Fruit fly (Drosophila melanogaster) whole organism, embryonic: ENCODE measurements around the gene kirre.

Experiments
- ATbp ChIP-seq: fragments of 200-800 bp; sonication (Bioruptor generic); optimal IDR thresholded peaks from 2 replicates; lab custom pipeline; 2017; ENCODE audit warnings: missing biosample characterization, mild to moderate bottlenecking, missing genetic modification characterization, missing genetic modification reagents
- Asciz ChIP-seq: fragments of 200-800 bp; sonication (Bioruptor generic); optimal IDR thresholded peaks from 2 replicates; lab custom pipeline; 2017; ENCODE audit warnings: missing biosample characterization, mild to moderate bottlenecking, missing genetic modification characterization, missing genetic modification reagents
- Awh ChIP-seq: fragments of 200-800 bp; sonication (Bioruptor generic); IDR thresholded peaks from 2 replicates; pipeline ENCODE4, ENCODE4 v1.3.6; 2022; ENCODE audit warnings: missing biosample characterization, missing genetic modification characterization
- BtbVII ChIP-seq: fragments of 200-800 bp; sonication (Bioruptor generic); optimal IDR thresholded peaks from 3 replicates; lab custom pipeline; 2017; ENCODE audit warnings: missing biosample characterization, mild to moderate bottlenecking, missing genetic modification characterization
- CG10209 ChIP-seq: fragments of 200-800 bp; sonication (Bioruptor generic); optimal IDR thresholded peaks from 3 replicates; lab custom pipeline; 2017; ENCODE audit warnings: missing biosample characterization, mild to moderate bottlenecking, missing genetic modification characterization, missing genetic modification reagents
- CG10321 ChIP-seq: fragments of 200-800 bp; sonication (Bioruptor generic); IDR thresholded peaks from 2 replicates; pipeline ENCODE4 v1.3.6; 2022; ENCODE audit warnings: missing biosample characterization, missing genetic modification characterization
- CG11085 ChIP-seq: fragments of 200-800 bp; sonication (Bioruptor generic); IDR thresholded peaks from 2 replicates; pipeline ENCODE4 v1.3.6; 2022; ENCODE audit warnings: missing biosample characterization, missing genetic modification characterization
- CG11093 ChIP-seq: fragments of 200-800 bp; sonication (Bioruptor generic); IDR thresholded peaks from 3 replicates; pipeline ENCODE4 v1.3.6; 2022; ENCODE audit warnings: missing biosample characterization, missing genetic modification characterization
- CG11398 ChIP-seq: fragments of 200-800 bp; sonication (Bioruptor generic); optimal IDR thresholded peaks from 2 replicates; lab custom pipeline; 2016; ENCODE audit warnings: missing biosample characterization, missing genetic modification characterization
- CG12071 ChIP-seq: fragments of 200-800 bp; sonication (Bioruptor generic); optimal IDR thresholded peaks from 3 replicates; lab custom pipeline; 2018; ENCODE audit warnings: missing biosample characterization, mild to moderate bottlenecking, missing genetic modification characterization
- CG12155 ChIP-seq: fragments of 200-800 bp; sonication (Bioruptor generic); optimal IDR thresholded peaks from 3 replicates; lab custom pipeline; 2016; ENCODE audit warnings: missing biosample characterization, missing genetic modification characterization
- CG1233 ChIP-seq: fragments of 200-800 bp; sonication (Bioruptor generic); optimal IDR thresholded peaks from 4 replicates; lab custom pipeline; 2018; ENCODE audit warnings: missing biosample characterization, mild to moderate bottlenecking, missing genetic modification characterization
- CG14050 ChIP-seq: fragments of 200-800 bp; sonication (Bioruptor generic); IDR thresholded peaks from 3 replicates; pipeline ENCODE4 v1.3.6; 2022; ENCODE audit warnings: missing biosample characterization, missing genetic modification characterization
- CG1529 ChIP-seq: fragments of 200-800 bp; sonication (Bioruptor generic); optimal IDR thresholded peaks from 3 replicates; lab custom pipeline; 2018; ENCODE audit warnings: missing biosample characterization, missing genetic modification characterization
- CG15514 ChIP-seq: fragments of 200-800 bp; sonication (Bioruptor generic); optimal IDR thresholded peaks from 3 replicates; lab custom pipeline; 2017; ENCODE audit warnings: missing biosample characterization, missing genetic modification characterization, mild to moderate bottlenecking, moderate library complexity, missing genetic modification reagents
- CG17829 ChIP-seq: fragments of 200-800 bp; optimal IDR thresholded peaks from 2 replicates; lab custom pipeline; 2019; ENCODE audit warnings: missing biosample characterization, mild to moderate bottlenecking, missing genetic modification characterization, moderate library complexity
- CG2678 ChIP-seq: fragments of 200-800 bp; sonication (Bioruptor generic); optimal IDR thresholded peaks from 3 replicates; lab custom pipeline; 2019; ENCODE audit warnings: missing biosample characterization, mild to moderate bottlenecking, missing genetic modification characterization, moderate library complexity
- CG32772 ChIP-seq: fragments of 200-800 bp; sonication (Bioruptor generic); IDR thresholded peaks from 2 replicates; pipeline ENCODE4 v1.3.6; 2022; ENCODE audit warnings: missing biosample characterization, missing genetic modification characterization
- CG34224 ChIP-seq: fragments of 200-800 bp; sonication (Bioruptor generic); IDR thresholded peaks from 3 replicates; pipeline ENCODE4 v1.3.6; 2022; ENCODE audit warnings: missing biosample characterization, missing genetic modification characterization; ENCODE audit not compliant: partially characterized antibody
- CG34376 ChIP-seq: fragments of 200-800 bp; sonication (Bioruptor generic); optimal IDR thresholded peaks from 2 replicates; lab custom pipeline; 2018; ENCODE audit warnings: missing biosample characterization, mild to moderate bottlenecking, missing genetic modification characterization
- CG8765 ChIP-seq: fragments of 200-800 bp; sonication (Bioruptor generic); IDR thresholded peaks from 2 replicates; pipeline ENCODE4 v1.3.6; 2022; ENCODE audit warnings: missing biosample characterization, missing genetic modification characterization
- CoRest ChIP-seq: fragments of 200-800 bp; sonication (Bioruptor generic); optimal IDR thresholded peaks from 3 replicates; lab custom pipeline; 2018; ENCODE audit warnings: missing biosample characterization, mild to moderate bottlenecking, missing genetic modification characterization, moderate library complexity
- Dfd ChIP-seq, 2 experiments: fragments of >200 bp; optimal IDR thresholded peaks; 2 replicates each; lab custom pipeline; 2017; ENCODE audit warnings: missing biosample characterization in 2 of 2, missing genetic modification characterization in 2 of 2
- E2f1 ChIP-seq: fragments of 200-800 bp; sonication (Bioruptor generic); IDR thresholded peaks from 2 replicates; pipeline ENCODE4 v1.3.6; 2022; ENCODE audit warnings: missing biosample characterization, missing genetic modification characterization
- Ets97D ChIP-seq: fragments of 200-800 bp; sonication (Bioruptor generic); optimal IDR thresholded peaks from 3 replicates; lab custom pipeline; 2016; ENCODE audit warnings: missing biosample characterization, missing genetic modification characterization
- GATAe ChIP-seq: fragments of 200-800 bp; sonication (Bioruptor generic); conservative IDR thresholded peaks from 2 replicates; pipeline ENCODE4 v1.3.6; 2022; ENCODE audit warnings: missing biosample characterization, missing genetic modification characterization
- Hr3 ChIP-seq: fragments of 200-800 bp; sonication (Bioruptor generic); optimal IDR thresholded peaks from 3 replicates; lab custom pipeline; 2016; ENCODE audit warnings: missing biosample characterization, missing genetic modification characterization
- Lim3 ChIP-seq: fragments of 200-800 bp; sonication (Bioruptor generic); IDR thresholded peaks from 2 replicates; pipeline ENCODE4 v1.3.6; 2022; ENCODE audit warnings: missing biosample characterization, missing genetic modification characterization
- MTF-1 ChIP-seq: fragments of 200-800 bp; sonication (Bioruptor generic); optimal IDR thresholded peaks from 2 replicates; lab custom pipeline; 2018; ENCODE audit warnings: missing biosample characterization, mild to moderate bottlenecking, missing genetic modification characterization, borderline replicate concordance
- NK7.1 ChIP-seq: fragments of 200-800 bp; sonication (Bioruptor generic); optimal IDR thresholded peaks from 3 replicates; lab custom pipeline; 2016; ENCODE audit warnings: missing biosample characterization, missing genetic modification characterization
- Nf-YC ChIP-seq: fragments of 200-800 bp; optimal IDR thresholded peaks from 3 replicates; lab custom pipeline; 2019; ENCODE audit warnings: missing biosample characterization, mild to moderate bottlenecking, missing genetic modification characterization, moderate library complexity
- Ptx1 ChIP-seq: fragments of 200-800 bp; sonication (Bioruptor generic); IDR thresholded peaks from 2 replicates; pipeline ENCODE4 v1.3.6; 2022; ENCODE audit warnings: missing biosample characterization, missing genetic modification characterization
- Rx ChIP-seq: fragments of 200-800 bp; sonication (Bioruptor generic); IDR thresholded peaks from 2 replicates; pipeline ENCODE4 v1.3.6; 2022; ENCODE audit warnings: missing biosample characterization, missing genetic modification characterization
- Taf1 ChIP-seq: fragments of 200-800 bp; sonication (Bioruptor generic); IDR thresholded peaks from 2 replicates; pipeline ENCODE4 v1.3.6; 2022; ENCODE audit warnings: missing biosample characterization, missing genetic modification characterization
- Trl ChIP-seq, 3 experiments: fragments of >200 bp in 2 of 3; fragments of 200-800 bp in 1 of 3; sonication (Bioruptor generic) in 1 of 3; optimal IDR thresholded peaks; 2 replicates in 1 of 3; 3 replicates in 2 of 3; lab custom pipeline; 2016 to 2017; ENCODE audit warnings: missing biosample characterization in 1 of 3, missing genetic modification characterization in 1 of 3
- Usf ChIP-seq: fragments of 200-800 bp; sonication (Bioruptor generic); optimal IDR thresholded peaks from 2 replicates; lab custom pipeline; 2017; ENCODE audit warnings: missing genotype, missing biosample characterization, missing genetic modification characterization
- Vsx1 ChIP-seq: fragments of 200-800 bp; sonication (Bioruptor generic); optimal IDR thresholded peaks from 2 replicates; lab custom pipeline; 2017; ENCODE audit warnings: missing biosample characterization, mild to moderate bottlenecking, missing genetic modification characterization, missing genetic modification reagents
- croc ChIP-seq: fragments of 200-800 bp; sonication (Bioruptor generic); conservative IDR thresholded peaks from 3 replicates; pipeline ENCODE4 v1.3.6; 2022; ENCODE audit warnings: missing biosample characterization, missing genetic modification characterization
- dan ChIP-seq: fragments of 200-800 bp; sonication (Bioruptor generic); IDR thresholded peaks from 2 replicates; pipeline ENCODE4 v1.3.6; 2022; ENCODE audit warnings: missing biosample characterization, missing genetic modification characterization
- ewg ChIP-seq: fragments of 200-800 bp; sonication (Bioruptor generic); optimal IDR thresholded peaks from 3 replicates; lab custom pipeline; 2017; ENCODE audit warnings: mild to moderate bottlenecking, missing biosample characterization, missing genetic modification reagents, missing genetic modification characterization
- eyg ChIP-seq: fragments of 200-800 bp; sonication (Bioruptor generic); optimal IDR thresholded peaks from 3 replicates; lab custom pipeline; 2016; ENCODE audit warnings: missing biosample characterization, missing genetic modification characterization
- gem ChIP-seq: fragments of 200-800 bp; sonication (Bioruptor generic); optimal IDR thresholded peaks from 2 replicates; lab custom pipeline; 2019; ENCODE audit warnings: missing biosample characterization, mild to moderate bottlenecking, missing genetic modification characterization, moderate library complexity
- grn ChIP-seq: fragments of 200-800 bp; sonication (Bioruptor generic); optimal IDR thresholded peaks from 3 replicates; lab custom pipeline; 2017; ENCODE audit warnings: missing biosample characterization, missing genetic modification characterization
- gro ChIP-seq: fragments of 200-800 bp; sonication (Bioruptor generic); optimal IDR thresholded peaks from 2 replicates; lab custom pipeline; 2016; ENCODE audit warnings: missing biosample characterization, missing genetic modification characterization
- hth ChIP-seq: fragments of >200 bp; optimal IDR thresholded peaks from 2 replicates; lab custom pipeline; 2017; ENCODE audit warnings: inconsistent platforms
- nmo ChIP-seq: fragments of 200-800 bp; sonication (Bioruptor generic); optimal IDR thresholded peaks from 2 replicates; lab custom pipeline; 2018; ENCODE audit warnings: missing biosample characterization, mild to moderate bottlenecking, missing genetic modification characterization, moderate library complexity
- slou ChIP-seq: fragments of 200-800 bp; sonication (Bioruptor generic); optimal IDR thresholded peaks from 3 replicates; lab custom pipeline; 2016; ENCODE audit warnings: missing biosample characterization, missing genetic modification characterization
- ssp ChIP-seq: fragments of 200-800 bp; sonication (Bioruptor generic); IDR thresholded peaks from 2 replicates; pipeline ENCODE4 v1.3.6; 2022; ENCODE audit warnings: missing biosample characterization, missing genetic modification characterization
- stwl ChIP-seq: fragments of 200-800 bp; sonication (Bioruptor generic); optimal IDR thresholded peaks from 3 replicates; lab custom pipeline; 2018; ENCODE audit warnings: missing biosample characterization, mild to moderate bottlenecking, missing genetic modification characterization, moderate library complexity
- unpg ChIP-seq: fragments of 200-800 bp; sonication (Bioruptor generic); optimal IDR thresholded peaks from 3 replicates; lab custom pipeline; 2018; ENCODE audit warnings: missing biosample characterization, mild to moderate bottlenecking, missing genetic modification characterization, moderate library complexity
- z ChIP-seq: fragments of 200-800 bp; sonication (Bioruptor generic); IDR thresholded peaks from 3 replicates; pipeline ENCODE4 v1.3.6; 2022; ENCODE audit warnings: missing biosample characterization, missing genetic modification characterization

The kirre gene

dm6 chrX:3045953-3046352 lies 305.8 kb downstream of the kirre start (continued):
- TF ChIP-seq Nf-YC (tag; lab: Kevin White, UChicago) (no peak), CG8765 (GFP tag; lab: Robert Waterston, UW) (peak; percentile 24; the same call in 1 of the 2 replicates), Lim3 (GFP tag; lab: Robert Waterston, UW) (no peak), gem (tag; lab: Kevin White, UChicago) (peak; percentile 80), CG10209 (GFP tag; lab: Kevin White, UChicago) (peak; percentile 55), CG14050 (GFP tag; lab: Robert Waterston, UW) (peak; percentile 35; the same call in 1 of the 3 replicates), Hr3 (GFP tag; lab: Kevin White, UChicago) (peak; percentile 54), Awh (peak; percentile 78; the same call in 1 of the 2 replicates), CG1529 (GFP tag; lab: Kevin White, UChicago) (peak; percentile 61), CG12155 (GFP tag; lab: Kevin White, UChicago) (peak; percentile 34), grn (no peak), Trl (optimal IDR thresholded peaks at IDR 0.05; lab: Kevin White, UChicago) (no peak), Trl (GFP tag; optimal IDR thresholded peaks at IDR 0.05; lab: Kevin White, UChicago) (peak; percentile 79), GATAe (no peak), stwl (tag; lab: Kevin White, UChicago) (peak; percentile 15), CG1233 (GFP tag; lab: Kevin White, UChicago) (peak; percentile 36), ATbp (peak; percentile 63), Dfd (GFP tag; optimal IDR thresholded peaks at IDR 0.05; lab: Kevin White, UChicago) (no peak), Ptx1 (GFP tag; lab: Robert Waterston, UW) (peak; percentile 75), BtbVII (no peak), eyg (GFP tag; lab: Kevin White, UChicago) (no peak), CG11093 (GFP tag; lab: Robert Waterston, UW) (peak; percentile 75; the same call in 2 of the 3 replicates), MTF-1 (GFP tag; lab: Kevin White, UChicago) (peak; percentile 23), Ets97D (GFP tag; lab: Kevin White, UChicago) (no peak), CG2678 (tag; lab: Kevin White, UChicago) (peak; percentile 72), dan (GFP tag; lab: Robert Waterston, UW) (no peak), gro (GFP tag; lab: Kevin White, UChicago) (no peak), hth (lab: Kevin White, UChicago) (no peak), CG11085 (GFP tag; lab: Robert Waterston, UW) (no peak), CG34224 (GFP tag; lab: Robert Waterston, UW) (no peak), nmo (peak; percentile 80), CG32772 (GFP tag; lab: Robert Waterston, UW) (peak; percentile 81), CoRest (tag; lab: Kevin White, UChicago) (peak; percentile 57), z (no peak), NK7.1 (GFP tag; lab: Kevin White, UChicago) (peak; percentile 49), CG10321 (GFP tag; lab: Robert Waterston, UW) (no peak), Usf (GFP tag; lab: Kevin White, UChicago) (peak; percentile 31), CG11398 (peak; percentile 41), unpg (GFP tag; lab: Kevin White, UChicago) (peak; percentile 78), CG12071 (GFP tag; lab: Kevin White, UChicago) (peak; percentile 49), Taf1 (GFP tag; lab: Robert Waterston, UW) (no peak), CG17829 (peak; percentile 79), croc (GFP tag; lab: Robert Waterston, UW) (peak; percentile 82), ssp (GFP tag; lab: Robert Waterston, UW) (0 out of 2 replicates have a peak, but pooled peaks have one; percentile 26), E2f1 (peak; percentile 66), Rx (GFP tag; lab: Robert Waterston, UW) (peak; percentile 70), ewg (GFP tag; lab: Kevin White, UChicago) (peak; percentile 66), slou (GFP tag; lab: Kevin White, UChicago) (no peak), CG15514 (GFP tag; lab: Kevin White, UChicago) (no peak), Vsx1 (GFP tag; lab: Kevin White, UChicago) (peak; percentile 29), Asciz (GFP tag; lab: Kevin White, UChicago) (peak; percentile 52), CG34376 (GFP tag; lab: Kevin White, UChicago) (no peak)
